Worm (Caenorhabditis elegans) whole organism, young adult: ENCODE data around the gene EEED8.18.

ENCODE experiments used
- B0019.2 ChIP-seq: fragments of 200-800 bp; sonication (Bioruptor generic); conservative IDR thresholded peaks from 2 replicates; pipeline ENCODE4 v1.3.6; 2022; ENCODE audit warnings: missing genetic modification reagents, missing genetic modification characterization, missing compliant biosample characterization
- B0336.3 ChIP-seq: fragments of 200-800 bp; sonication (Bioruptor generic); IDR thresholded peaks from 2 replicates; pipeline ENCODE4 v1.3.6; 2022; ENCODE audit warnings: missing genetic modification characterization, missing compliant biosample characterization
- D2030.7 ChIP-seq: fragments of 200-800 bp; sonication (Bioruptor generic); IDR thresholded peaks from 2 replicates; pipeline ENCODE4 v1.3.6; 2022; ENCODE audit warnings: missing genetic modification reagents, missing genetic modification characterization, missing compliant biosample characterization
- F37B4.10 ChIP-seq: fragments of 200-800 bp; sonication (Bioruptor generic); IDR thresholded peaks from 2 replicates; pipeline ENCODE4 v1.3.6; 2022; ENCODE audit warnings: missing genetic modification characterization, missing compliant biosample characterization
- F49E8.2 ChIP-seq: sonication (generic microtip); optimal IDR thresholded peaks from 3 replicates; lab custom pipeline; 2017; ENCODE audit warnings: missing genetic modification characterization, mild to moderate bottlenecking, missing compliant biosample characterization, antibody characterized with exemption, moderate library complexity; ENCODE audit not compliant: insufficient read depth
- F57A8.1 ChIP-seq: fragments of 200-800 bp; sonication (Bioruptor generic); optimal IDR thresholded peaks from 2 replicates; lab custom pipeline; 2018; ENCODE audit warnings: mild to moderate bottlenecking, missing genetic modification characterization, moderate library complexity, missing compliant biosample characterization
- F57C9.4 ChIP-seq: sonication (generic microtip); optimal IDR thresholded peaks from 2 replicates; lab custom pipeline; 2017; ENCODE audit warnings: mild to moderate bottlenecking, missing genetic modification characterization, missing compliant biosample characterization
- T07F8.4 ChIP-seq: sonication (generic microtip); optimal IDR thresholded peaks from 2 replicates; lab custom pipeline; 2016; ENCODE audit warnings: mild to moderate bottlenecking, missing genetic modification characterization, moderate library complexity, missing compliant biosample characterization
- Y56A3A.18 ChIP-seq: fragments of 200-800 bp; sonication (Bioruptor generic); IDR thresholded peaks from 2 replicates; pipeline ENCODE4 v1.3.6; 2022; ENCODE audit warnings: missing genetic modification reagents, missing genetic modification characterization, missing compliant biosample characterization
- Y95B8A.8 ChIP-seq: fragments of 200-800 bp; sonication (Bioruptor generic); IDR thresholded peaks from 2 replicates; pipeline ENCODE4 v1.3.6; 2022; ENCODE audit warnings: missing genetic modification reagents, missing genetic modification characterization, missing compliant biosample characterization
- aptf-2 ChIP-seq: fragments of 200-800 bp; sonication (Bioruptor generic); conservative IDR thresholded peaks from 2 replicates; pipeline ENCODE4 v1.3.6; 2022; ENCODE audit warnings: missing genetic modification reagents, missing genetic modification characterization, missing compliant biosample characterization
- athp-1 ChIP-seq: sonication (generic microtip); optimal IDR thresholded peaks from 2 replicates; lab custom pipeline; 2017; ENCODE audit warnings: mild to moderate bottlenecking, missing genetic modification characterization, missing compliant biosample characterization
- attf-6 ChIP-seq: fragments of 200-800 bp; sonication (Bioruptor generic); IDR thresholded peaks from 2 replicates; pipeline ENCODE4 v1.3.6; 2022; ENCODE audit warnings: missing genetic modification reagents, missing genetic modification characterization, missing compliant biosample characterization
- bed-2 ChIP-seq: fragments of 200-800 bp; sonication (Bioruptor generic); IDR thresholded peaks from 2 replicates; pipeline ENCODE4 v1.3.6; 2022; ENCODE audit warnings: missing genetic modification reagents, missing genetic modification characterization, missing compliant biosample characterization
- ceh-40 ChIP-seq: fragments of 200-800 bp; sonication (Bioruptor generic); IDR thresholded peaks from 2 replicates; pipeline ENCODE4 v1.3.6; 2022; ENCODE audit warnings: missing genetic modification characterization, missing compliant biosample characterization
- ceh-79 ChIP-seq: sonication (generic microtip); optimal IDR thresholded peaks from 2 replicates; lab custom pipeline; 2017; ENCODE audit warnings: mild to moderate bottlenecking, missing genetic modification characterization, missing compliant biosample characterization
- dox-1 ChIP-seq: fragments of 200-800 bp; sonication (Bioruptor generic); IDR thresholded peaks from 2 replicates; pipeline ENCODE4 v1.3.6; 2022; ENCODE audit warnings: missing genetic modification reagents, missing genetic modification characterization, missing compliant biosample characterization
- dpff-1 ChIP-seq: sonication (generic microtip); optimal IDR thresholded peaks from 2 replicates; lab custom pipeline; 2017; ENCODE audit warnings: mild to moderate bottlenecking, missing genetic modification characterization, missing compliant biosample characterization
- efl-1 ChIP-seq: fragments of 150-350 bp; optimal IDR thresholded peaks from 2 replicates; lab custom pipeline; 2014; ENCODE audit warnings: missing biosample characterization, missing genetic modification reagents, missing genetic modification characterization
- egl-18 ChIP-seq: fragments of 200-800 bp; sonication (Bioruptor generic); IDR thresholded peaks from 2 replicates; pipeline ENCODE4 v1.3.6; 2022; ENCODE audit warnings: missing genetic modification reagents, missing genetic modification characterization, missing compliant biosample characterization
- ekl-4 ChIP-seq: fragments of 200-800 bp; sonication (Bioruptor generic); IDR thresholded peaks from 2 replicates; pipeline ENCODE4 v1.3.6; 2022; ENCODE audit warnings: missing genetic modification reagents, missing genetic modification characterization, missing compliant biosample characterization
- ets-4 ChIP-seq: fragments of 200-800 bp; sonication (Bioruptor generic); optimal IDR thresholded peaks from 2 replicates; lab custom pipeline; 2018; ENCODE audit warnings: mild to moderate bottlenecking, missing genetic modification characterization, missing compliant biosample characterization
- gei-17 ChIP-seq: fragments of 200-800 bp; sonication (Bioruptor generic); optimal IDR thresholded peaks from 2 replicates; lab custom pipeline; 2018; ENCODE audit warnings: mild to moderate bottlenecking, missing genetic modification characterization, missing compliant biosample characterization
- lag-1 ChIP-seq: fragments of 200-800 bp; sonication (Bioruptor generic); IDR thresholded peaks from 2 replicates; pipeline ENCODE4 v1.3.6; 2022; ENCODE audit warnings: missing genetic modification reagents, missing genetic modification characterization, missing compliant biosample characterization
- let-526 ChIP-seq: fragments of 200-800 bp; sonication (Bioruptor generic); IDR thresholded peaks from 2 replicates; pipeline ENCODE4 v1.3.6; 2022; ENCODE audit warnings: missing genetic modification reagents, missing genetic modification characterization, missing compliant biosample characterization
- lin-54 ChIP-seq: fragments of 200-800 bp; sonication (Bioruptor generic); optimal IDR thresholded peaks from 2 replicates; lab custom pipeline; 2018; ENCODE audit warnings: mild to moderate bottlenecking, missing genetic modification characterization, missing compliant biosample characterization
- lsl-1 ChIP-seq: fragments of 200-800 bp; sonication (Bioruptor generic); optimal IDR thresholded peaks from 2 replicates; lab custom pipeline; 2018; ENCODE audit warnings: mild to moderate bottlenecking, missing genetic modification characterization, moderate library complexity, missing compliant biosample characterization
- madf-10 ChIP-seq: sonication (generic microtip); optimal IDR thresholded peaks from 2 replicates; lab custom pipeline; 2016; ENCODE audit warnings: mild to moderate bottlenecking, missing genetic modification characterization, missing compliant biosample characterization
- madf-3 ChIP-seq: fragments of 200-800 bp; sonication (Bioruptor generic); IDR thresholded peaks from 2 replicates; pipeline ENCODE4 v1.3.6; 2022; ENCODE audit warnings: missing genetic modification reagents, missing genetic modification characterization, missing compliant biosample characterization
- madf-8 ChIP-seq: fragments of 200-800 bp; sonication (Bioruptor generic); conservative IDR thresholded peaks from 2 replicates; pipeline ENCODE4 v1.3.6; 2022; ENCODE audit warnings: missing genetic modification reagents, missing genetic modification characterization, missing compliant biosample characterization
- mcd-1 ChIP-seq: fragments of 200-800 bp; sonication (Bioruptor generic); IDR thresholded peaks from 2 replicates; pipeline ENCODE4 v1.3.6; 2022; ENCODE audit warnings: missing genetic modification reagents, missing genetic modification characterization, missing compliant biosample characterization
- mxl-1 ChIP-seq: sonication (generic microtip); optimal IDR thresholded peaks from 2 replicates; lab custom pipeline; 2016; ENCODE audit warnings: missing genetic modification characterization, missing compliant biosample characterization
- nfyb-1 ChIP-seq: fragments of 200-800 bp; sonication (Bioruptor generic); IDR thresholded peaks from 2 replicates; pipeline ENCODE4 v1.3.6; 2022; ENCODE audit warnings: missing genetic modification reagents, missing genetic modification characterization, missing compliant biosample characterization
- nhr-27 ChIP-seq: fragments of 200-800 bp; sonication (Bioruptor generic); optimal IDR thresholded peaks from 2 replicates; lab custom pipeline; 2018; ENCODE audit warnings: mild to moderate bottlenecking, missing genetic modification characterization, moderate library complexity, missing compliant biosample characterization
- nhr-80 ChIP-seq: sonication (generic microtip); optimal IDR thresholded peaks from 2 replicates; lab custom pipeline; 2016; ENCODE audit warnings: missing genetic modification characterization, missing compliant biosample characterization
- nhr-90 ChIP-seq: sonication (generic microtip); optimal IDR thresholded peaks from 2 replicates; lab custom pipeline; 2016; ENCODE audit warnings: missing genotype, mild to moderate bottlenecking, missing genetic modification characterization, missing compliant biosample characterization
- pbrm-1 ChIP-seq: fragments of 200-800 bp; sonication (Bioruptor generic); IDR thresholded peaks from 2 replicates; pipeline ENCODE4 v1.3.6; 2022; ENCODE audit warnings: missing genetic modification reagents, missing genetic modification characterization, missing compliant biosample characterization
- rpc-1 ChIP-seq, 2 experiments: fragments of 150-350 bp in 1 of 2; sonication (generic microtip) in 1 of 2; optimal IDR thresholded peaks; 2 replicates each; lab custom pipeline; 2014 to 2018; ENCODE audit warnings: missing biosample characterization in 1 of 2, missing genetic modification characterization in 1 of 2, missing genetic modification reagents in 1 of 2, missing genotype in 1 of 2
- sdz-38 ChIP-seq: sonication (generic microtip); optimal IDR thresholded peaks from 2 replicates; lab custom pipeline; 2016; ENCODE audit warnings: missing genotype, missing genetic modification characterization, missing compliant biosample characterization
- sea-2 ChIP-seq: fragments of 200-800 bp; sonication (Bioruptor generic); IDR thresholded peaks from 2 replicates; pipeline ENCODE4 v1.3.6; 2022; ENCODE audit warnings: missing genetic modification characterization, missing compliant biosample characterization
- snpc-1.1 ChIP-seq: sonication (generic microtip); optimal IDR thresholded peaks from 2 replicates; lab custom pipeline; 2017; ENCODE audit warnings: missing genetic modification characterization, mild to moderate bottlenecking, missing compliant biosample characterization, antibody characterized with exemption, moderate library complexity, missing genotype, missing genetic modification reagents; ENCODE audit not compliant: insufficient read depth
- tbp1 ChIP-seq: fragments of 200-800 bp; sonication (Bioruptor generic); optimal IDR thresholded peaks from 2 replicates; lab custom pipeline; 2018; ENCODE audit warnings: mild to moderate bottlenecking, missing genetic modification characterization, missing compliant biosample characterization
- tlf-1 ChIP-seq: fragments of 200-800 bp; sonication (Bioruptor generic); optimal IDR thresholded peaks from 2 replicates; lab custom pipeline; 2018; ENCODE audit warnings: mild to moderate bottlenecking, missing genetic modification characterization, missing compliant biosample characterization
- unc-130 ChIP-seq: sonication (generic microtip); optimal IDR thresholded peaks from 2 replicates; lab custom pipeline; 2016; ENCODE audit warnings: missing genetic modification reagents, missing genetic modification characterization, missing compliant biosample characterization
- ztf-18 ChIP-seq: sonication (generic microtip); optimal IDR thresholded peaks from 2 replicates; lab custom pipeline; 2016; ENCODE audit warnings: missing genotype, mild to moderate bottlenecking, missing genetic modification characterization, missing compliant biosample characterization
- ztf-25 ChIP-seq: fragments of 200-800 bp; sonication (Bioruptor generic); IDR thresholded peaks from 2 replicates; pipeline ENCODE4 v1.3.6; 2022; ENCODE audit warnings: missing genetic modification reagents, missing genetic modification characterization, missing compliant biosample characterization
- ztf-3 ChIP-seq: fragments of 200-800 bp; sonication (Bioruptor generic); optimal IDR thresholded peaks from 2 replicates; lab custom pipeline; 2018; ENCODE audit warnings: mild to moderate bottlenecking, missing genetic modification characterization, missing compliant biosample characterization

EEED8.18 gene

ce11 chrII:5377467-5378238 is 34.8 kb downstream of the EEED8.18 start, which contains the start of gene prdx-2 (continued):
- TF ChIP-seq D2030.7 (GFP tag; lab: Robert Waterston, UW) (peak; percentile 89), tlf-1 (GFP tag; lab: Kevin White, UChicago) (peak; percentile 81), lin-54 (GFP tag; lab: Kevin White, UChicago) (peak; percentile 75), ztf-18 (tag; lab: Kevin White, UChicago) (peak; percentile 22), Y56A3A.18 (GFP tag; lab: Robert Waterston, UW) (no peak), rpc-1 (optimal IDR thresholded peaks at IDR 0.05; lab: Kevin White, UChicago) (no peak), rpc-1 (tag; optimal IDR thresholded peaks at IDR 0.05; lab: Kevin White, UChicago) (no peak), gei-17 (GFP tag; lab: Kevin White, UChicago) (no peak), ceh-40 (no peak), attf-6 (GFP tag; lab: Robert Waterston, UW) (peak; percentile 68; the same call in 1 of the 2 replicates), F57C9.4 (tag; lab: Kevin White, UChicago) (no peak), athp-1 (tag; lab: Kevin White, UChicago) (peak; percentile 44), egl-18 (GFP tag; lab: Robert Waterston, UW) (no peak), madf-10 (no peak), madf-8 (GFP tag; lab: Robert Waterston, UW) (peak; percentile 89), F57A8.1 (no peak), B0019.2 (GFP tag; lab: Robert Waterston, UW) (peak; percentile 73), nhr-90 (tag; lab: Kevin White, UChicago) (no peak), F37B4.10 (GFP tag; lab: Robert Waterston, UW) (no peak), unc-130 (GFP tag; lab: Kevin White, UChicago) (peak; percentile 37), bed-2 (GFP tag; lab: Robert Waterston, UW) (no peak), tbp1 (GFP tag; lab: Kevin White, UChicago) (peak; percentile 59), B0336.3 (GFP tag; lab: Robert Waterston, UW) (peak; percentile 73), ekl-4 (peak; percentile 70; the same call in 1 of the 2 replicates), madf-3 (GFP tag; lab: Robert Waterston, UW) (peak; percentile 86; the same call in 1 of the 2 replicates), pbrm-1 (GFP tag; lab: Robert Waterston, UW) (peak; percentile 68; the same call in 1 of the 2 replicates), dox-1 (peak; percentile 82), ztf-25 (GFP tag; lab: Robert Waterston, UW) (no peak), F49E8.2 (tag; lab: Kevin White, UChicago) (peak; percentile 16), snpc-1.1 (no peak), sea-2 (no peak), nfyb-1 (0 out of 2 replicates have a peak, but pooled peaks have one; percentile 51), mxl-1 (tag; lab: Kevin White, UChicago) (no peak), nhr-80 (tag; lab: Kevin White, UChicago) (no peak), let-526 (no peak), lag-1 (no peak), T07F8.4 (tag; lab: Kevin White, UChicago) (no peak), nhr-27 (tag; lab: Kevin White, UChicago) (no peak), efl-1 (GFP tag; lab: Kevin White, UChicago) (peak; percentile 87), ztf-3 (GFP tag; lab: Kevin White, UChicago) (no peak), lsl-1 (GFP tag; lab: Kevin White, UChicago) (peak; percentile 98), Y95B8A.8 (GFP tag; lab: Robert Waterston, UW) (peak; percentile 67; the same call in 1 of the 2 replicates), aptf-2 (GFP tag; lab: Robert Waterston, UW) (peak; percentile 37; the same call in 1 of the 2 replicates), ceh-79 (tag; lab: Kevin White, UChicago) (no peak), ets-4 (no peak), sdz-38 (tag; lab: Kevin White, UChicago) (no peak), dpff-1 (tag; lab: Kevin White, UChicago) (no peak), mcd-1 (peak; percentile 40; the same call in 1 of the 2 replicates)
